Worm (Caenorhabditis elegans) whole organism, L3 larva: ENCODE data around the gene W08E12.2.
"Not testable (repeated sequence)": the region's sequence is repeated elsewhere in the genome, so short reads cannot be mapped to it uniquely, and the experiment has no call there.

Experiments used
- ceh-16 ChIP-seq: sonication (generic microtip); optimal IDR thresholded peaks from 2 replicates; lab custom pipeline; 2017; ENCODE audit warnings: missing biosample characterization, missing genetic modification characterization
- ceh-82 ChIP-seq: fragments of 150-350 bp; optimal IDR thresholded peaks from 2 replicates; lab custom pipeline; 2014; ENCODE audit warnings: missing biosample characterization, missing genetic modification characterization
- fkh-10 ChIP-seq: sonication (generic microtip); optimal IDR thresholded peaks from 2 replicates; lab custom pipeline; 2017; ENCODE audit warnings: missing biosample characterization, missing genetic modification reagents, missing genetic modification characterization
- mdl-1 ChIP-seq: fragments of 150-350 bp; optimal IDR thresholded peaks from 2 replicates; lab custom pipeline; 2014; ENCODE audit warnings: missing biosample characterization, missing genetic modification characterization
- nfya-1 ChIP-seq: sonication (generic microtip); optimal IDR thresholded peaks from 2 replicates; lab custom pipeline; 2017; ENCODE audit warnings: missing genetic modification characterization, mild to moderate bottlenecking, missing compliant biosample characterization, antibody characterized with exemption, moderate library complexity; ENCODE audit not compliant: insufficient read depth
- nhr-237 ChIP-seq: fragments of 150-350 bp; optimal IDR thresholded peaks from 2 replicates; lab custom pipeline; 2014; ENCODE audit warnings: missing biosample characterization, missing genetic modification characterization

ce11 chrIV:3303690-3304089 is 2.0 kb upstream of the W08E12.2 start, which contains the start of gene idpp-12:
- TF ChIP-seq fkh-10 (GFP tag; lab: Kevin White, UChicago); nhr-237 (tag; lab: Kevin White, UChicago); mdl-1 (tag; lab: Kevin White, UChicago); ceh-16 (tag; lab: Kevin White, UChicago); ceh-82 (tag; lab: Kevin White, UChicago); nfya-1 (tag; lab: Kevin White, UChicago): not testable (repeated sequence)
